Worm (Caenorhabditis elegans) whole organism, L2 larva: Measurements from ENCODE around the gene hot-7.

Source experiments
- nhr-11 ChIP-seq: fragments of 150-350 bp; optimal IDR thresholded peaks from 2 replicates; lab custom pipeline; 2014; ENCODE audit warnings: missing biosample characterization, missing genetic modification characterization
- nhr-25 ChIP-seq: fragments of 150-350 bp; sonication (generic microtip); optimal IDR thresholded peaks from 3 replicates; lab custom pipeline; 2014; ENCODE audit warnings: missing biosample characterization, missing genetic modification characterization
- nhr-77 ChIP-seq: fragments of 150-350 bp; optimal IDR thresholded peaks from 2 replicates; lab custom pipeline; 2014; ENCODE audit warnings: missing biosample characterization, missing genetic modification characterization
- peb-1 ChIP-seq: fragments of 150-350 bp; optimal IDR thresholded peaks from 2 replicates; lab custom pipeline; 2014; ENCODE audit warnings: missing biosample characterization, missing genetic modification characterization
- snpc-4 ChIP-seq: fragments of 150-350 bp; optimal IDR thresholded peaks from 2 replicates; lab custom pipeline; 2014; ENCODE audit warnings: missing biosample characterization, missing genetic modification characterization
- unc-62 ChIP-seq: fragments of 150-350 bp; optimal IDR thresholded peaks from 2 replicates; lab custom pipeline; 2014; ENCODE audit warnings: missing biosample characterization, missing genetic modification reagents, missing genetic modification characterization

ce11 chrII:14171558-14171957 lies 39.7 kb upstream of the hot-7 start, which contains the start of gene eat-2:
- TF ChIP-seq nhr-25 (tag; lab: Kevin White, UChicago) = no peak
- no peak for TF ChIP-seq nhr-77 (tag; lab: Kevin White, UChicago)
- no peak for TF ChIP-seq peb-1 (tag; lab: Kevin White, UChicago)
- TF ChIP-seq nhr-11 (tag; lab: Kevin White, UChicago) = no peak
- TF ChIP-seq unc-62 (GFP tag; lab: Kevin White, UChicago) = no peak
- no peak for TF ChIP-seq snpc-4
